Worm (Caenorhabditis elegans) whole organism, L1 larva: ENCODE results near the gene K08E5.5.

Experiments used
- C04F5.9 ChIP-seq: sonication (generic microtip); optimal IDR thresholded peaks from 2 replicates; lab custom pipeline; 2016; ENCODE audit warnings: missing genetic modification characterization, missing compliant biosample characterization
- C34B4.2 ChIP-seq: sonication (generic microtip); optimal IDR thresholded peaks from 2 replicates; lab custom pipeline; 2017; ENCODE audit warnings: mild to moderate bottlenecking, missing genetic modification characterization, missing compliant biosample characterization
- F16B12.6 ChIP-seq: fragments of 150-350 bp; optimal IDR thresholded peaks from 2 replicates; lab custom pipeline; 2014; ENCODE audit warnings: missing biosample characterization, missing genetic modification characterization
- aha-1 ChIP-seq: fragments of 150-350 bp; optimal IDR thresholded peaks from 2 replicates; lab custom pipeline; 2014; ENCODE audit warnings: missing biosample characterization, missing genetic modification characterization
- alr-1 ChIP-seq: fragments of 200-800 bp; sonication (Bioruptor generic); optimal IDR thresholded peaks from 2 replicates; lab custom pipeline; 2018; ENCODE audit warnings: borderline replicate concordance, mild to moderate bottlenecking, missing genetic modification characterization, missing compliant biosample characterization
- aly-2 ChIP-seq: fragments of 150-350 bp; optimal IDR thresholded peaks from 2 replicates; lab custom pipeline; 2014; ENCODE audit warnings: missing biosample characterization, missing genetic modification characterization
- dsc-1 ChIP-seq: sonication (generic microtip); optimal IDR thresholded peaks from 2 replicates; lab custom pipeline; 2016; ENCODE audit warnings: mild to moderate bottlenecking, missing genetic modification characterization, missing compliant biosample characterization
- efl-1 ChIP-seq, 4 experiments: fragments of 150-350 bp; optimal IDR thresholded peaks in 3 of 4; peaks in 1 of 4; 1 replicate in 1 of 4; 2 replicates in 3 of 4; lab custom pipeline; 2014; ENCODE audit warnings: missing biosample characterization in 2 of 4, missing genetic modification characterization in 2 of 4, missing genetic modification reagents in 2 of 4
- efl-3 ChIP-seq: fragments of 200-800 bp; sonication (Bioruptor generic); optimal IDR thresholded peaks from 2 replicates; lab custom pipeline; 2018; ENCODE audit warnings: mild to moderate bottlenecking, missing genetic modification characterization, missing compliant biosample characterization
- egl-13 ChIP-seq: sonication (generic microtip); optimal IDR thresholded peaks from 2 replicates; lab custom pipeline; 2016; ENCODE audit warnings: missing genotype, missing genetic modification reagents, missing genetic modification characterization, missing compliant biosample characterization
- egl-27 ChIP-seq, 2 experiments: fragments of 150-350 bp in 1 of 2; sonication (generic microtip); optimal IDR thresholded peaks; 3 replicates each; lab custom pipeline; 2017 to 2018; ENCODE audit warnings: missing biosample characterization in 2 of 2, missing genetic modification characterization in 2 of 2, missing genetic modification reagents in 2 of 2
- fkh-10 ChIP-seq: sonication (generic microtip); optimal IDR thresholded peaks from 2 replicates; lab custom pipeline; 2017; ENCODE audit warnings: missing biosample characterization, missing genetic modification reagents, missing genetic modification characterization
- fkh-8 ChIP-seq: sonication (generic microtip); optimal IDR thresholded peaks from 2 replicates; lab custom pipeline; 2016; ENCODE audit warnings: mild to moderate bottlenecking, missing genetic modification characterization, missing compliant biosample characterization
- grh-1 ChIP-seq: fragments of 200-800 bp; sonication (Bioruptor generic); IDR thresholded peaks from 2 replicates; pipeline ENCODE4 v1.3.6; 2022; ENCODE audit warnings: missing genetic modification reagents, missing genetic modification characterization, missing compliant biosample characterization
- hlh-17 ChIP-seq: fragments of 200-800 bp; sonication (Bioruptor generic); optimal IDR thresholded peaks from 2 replicates; lab custom pipeline; 2018; ENCODE audit warnings: missing genetic modification characterization, mild to moderate bottlenecking, missing compliant biosample characterization, moderate library complexity, borderline replicate concordance
- hpl-2 ChIP-seq: fragments of 150-350 bp; optimal IDR thresholded peaks from 2 replicates; lab custom pipeline; 2014; ENCODE audit warnings: missing biosample characterization, missing genetic modification reagents, missing genetic modification characterization
- lin-13 ChIP-seq: fragments of 150-350 bp; optimal IDR thresholded peaks from 2 replicates; lab custom pipeline; 2014; ENCODE audit warnings: missing biosample characterization, missing genetic modification reagents, missing genetic modification characterization
- lin-14 ChIP-seq: fragments of 200-800 bp; sonication (Bioruptor generic); optimal IDR thresholded peaks from 2 replicates; lab custom pipeline; 2018; ENCODE audit warnings: mild to moderate bottlenecking, missing genetic modification characterization, moderate library complexity, missing compliant biosample characterization
- lin-15B ChIP-seq: fragments of 150-350 bp; sonication (generic microtip); optimal IDR thresholded peaks from 3 replicates; lab custom pipeline; 2014; ENCODE audit warnings: missing biosample characterization, missing genetic modification characterization
- lin-35 ChIP-seq, 2 experiments: fragments of 150-350 bp; optimal IDR thresholded peaks; 2 replicates each; lab custom pipeline; 2014; ENCODE audit warnings: missing biosample characterization in 2 of 2, missing genetic modification characterization in 2 of 2, missing genetic modification reagents in 2 of 2
- lin-39 ChIP-seq: fragments of 150-350 bp; optimal IDR thresholded peaks from 2 replicates; lab custom pipeline; 2014; ENCODE audit warnings: missing biosample characterization, missing genetic modification reagents, missing genetic modification characterization
- lsy-2 ChIP-seq, 2 experiments: fragments of 150-350 bp; optimal IDR thresholded peaks; 2 replicates each; lab custom pipeline; 2014; ENCODE audit warnings: missing biosample characterization in 2 of 2, missing genetic modification characterization in 2 of 2
- mab-9 ChIP-seq: fragments of 200-800 bp; sonication (Bioruptor generic); IDR thresholded peaks from 2 replicates; pipeline ENCODE4 v1.3.6; 2022; ENCODE audit warnings: missing genetic modification reagents, missing genetic modification characterization, missing compliant biosample characterization
- mdl-1 ChIP-seq, 2 experiments: fragments of 150-350 bp; optimal IDR thresholded peaks; 2 replicates each; lab custom pipeline; 2014 to 2017; ENCODE audit warnings: missing biosample characterization in 2 of 2, missing genetic modification characterization in 2 of 2, inconsistent platforms in 1 of 2
- mef-2 ChIP-seq: fragments of 150-350 bp; optimal IDR thresholded peaks from 2 replicates; lab custom pipeline; 2014; ENCODE audit warnings: missing biosample characterization, missing genetic modification characterization
- nhr-11 ChIP-seq: fragments of 150-350 bp; optimal IDR thresholded peaks from 2 replicates; lab custom pipeline; 2014; ENCODE audit warnings: missing biosample characterization, missing genetic modification characterization
- nhr-12 ChIP-seq: sonication (generic microtip); optimal IDR thresholded peaks from 2 replicates; lab custom pipeline; 2017; ENCODE audit warnings: missing biosample characterization, missing genetic modification characterization
- nhr-19 ChIP-seq: fragments of 200-800 bp; sonication (Bioruptor generic); conservative IDR thresholded peaks from 2 replicates; pipeline ENCODE4 v1.3.6; 2022; ENCODE audit warnings: missing genetic modification characterization, missing compliant biosample characterization
- nhr-47 ChIP-seq: sonication (generic microtip); optimal IDR thresholded peaks from 2 replicates; lab custom pipeline; 2016; ENCODE audit warnings: mild to moderate bottlenecking, missing genetic modification characterization, moderate library complexity, missing compliant biosample characterization
- nhr-71 ChIP-seq: sonication (generic microtip); optimal IDR thresholded peaks from 2 replicates; lab custom pipeline; 2016; ENCODE audit warnings: mild to moderate bottlenecking, missing genetic modification characterization, moderate library complexity, missing compliant biosample characterization
- nhr-90 ChIP-seq: sonication (generic microtip); optimal IDR thresholded peaks from 2 replicates; lab custom pipeline; 2016; ENCODE audit warnings: mild to moderate bottlenecking, missing genetic modification characterization, missing compliant biosample characterization; ENCODE audit not compliant: poor library complexity
- pax-3 ChIP-seq: fragments of 200-800 bp; sonication (Bioruptor generic); optimal IDR thresholded peaks from 2 replicates; lab custom pipeline; 2018; ENCODE audit warnings: mild to moderate bottlenecking, missing genetic modification characterization, moderate library complexity, missing compliant biosample characterization
- pqm-1 ChIP-seq: sonication (generic microtip); optimal IDR thresholded peaks from 3 replicates; lab custom pipeline; 2017; ENCODE audit warnings: missing biosample characterization, missing genetic modification characterization
- skn-1 ChIP-seq: fragments of 150-350 bp; optimal IDR thresholded peaks from 2 replicates; lab custom pipeline; 2014; ENCODE audit warnings: missing biosample characterization, missing genetic modification characterization
- snpc-4 ChIP-seq: fragments of 150-350 bp; optimal IDR thresholded peaks from 2 replicates; lab custom pipeline; 2014; ENCODE audit warnings: missing biosample characterization, missing genetic modification characterization
- snu-23 ChIP-seq: sonication (generic microtip); optimal IDR thresholded peaks from 2 replicates; lab custom pipeline; 2016; ENCODE audit warnings: missing genetic modification characterization, missing compliant biosample characterization
- sox-4 ChIP-seq: sonication (generic microtip); optimal IDR thresholded peaks from 2 replicates; lab custom pipeline; 2016; ENCODE audit warnings: missing genetic modification characterization, missing compliant biosample characterization
- sup-37 ChIP-seq: fragments of 200-800 bp; sonication (Bioruptor generic); optimal IDR thresholded peaks from 2 replicates; lab custom pipeline; 2018; ENCODE audit warnings: mild to moderate bottlenecking, missing genetic modification characterization, missing compliant biosample characterization
- swsn-7 ChIP-seq: sonication (generic microtip); optimal IDR thresholded peaks from 2 replicates; lab custom pipeline; 2016; ENCODE audit warnings: missing genetic modification characterization, missing compliant biosample characterization
- unc-130 ChIP-seq: fragments of 150-350 bp; optimal IDR thresholded peaks from 2 replicates; lab custom pipeline; 2017; ENCODE audit warnings: missing biosample characterization, missing genetic modification characterization, inconsistent platforms
- unc-86 ChIP-seq: sonication (generic microtip); optimal IDR thresholded peaks from 2 replicates; lab custom pipeline; 2016; ENCODE audit warnings: missing genetic modification characterization, missing compliant biosample characterization
- unc-98 ChIP-seq: fragments of 200-800 bp; sonication (Bioruptor generic); IDR thresholded peaks from 2 replicates; pipeline ENCODE4 v1.3.6; 2022; ENCODE audit warnings: missing genetic modification characterization, missing compliant biosample characterization
- xbp-1 ChIP-seq: sonication (generic microtip); optimal IDR thresholded peaks from 2 replicates; lab custom pipeline; 2016; ENCODE audit warnings: missing genetic modification characterization, missing compliant biosample characterization
- zip-4 ChIP-seq: fragments of 200-800 bp; sonication (Bioruptor generic); optimal IDR thresholded peaks from 2 replicates; lab custom pipeline; 2018; ENCODE audit warnings: mild to moderate bottlenecking, missing genetic modification characterization, moderate library complexity, missing compliant biosample characterization
- ztf-11 ChIP-seq, 2 experiments: sonication (generic microtip); optimal IDR thresholded peaks; 2 replicates each; lab custom pipeline; 2016 to 2017; ENCODE audit warnings: missing genetic modification characterization in 2 of 2, missing biosample characterization in 1 of 2, missing compliant biosample characterization in 1 of 2
- ztf-4 ChIP-seq: fragments of 150-350 bp; optimal IDR thresholded peaks from 2 replicates; lab custom pipeline; 2014; ENCODE audit warnings: missing biosample characterization, missing genetic modification characterization

The K08E5.5 gene

ce11 chrIII:10150710-10151109 is 9.6 kb downstream of the K08E5.5 start:
- peak; percentile 14 to 44 for TF ChIP-seq lsy-2 (tag; optimal IDR thresholded peaks at IDR 0.05; lab: Kevin White, UChicago)
- TF ChIP-seq unc-86 (tag; lab: Kevin White, UChicago) = no peak
- TF ChIP-seq ztf-4 (tag; lab: Kevin White, UChicago) = no peak
- TF ChIP-seq fkh-8 (tag; lab: Kevin White, UChicago) = peak; percentile 93
- peak; percentile 51 for TF ChIP-seq lin-14 (GFP tag; lab: Kevin White, UChicago)
- TF ChIP-seq dsc-1 (tag; lab: Kevin White, UChicago) = peak; percentile 60
- TF ChIP-seq nhr-12 (tag; lab: Kevin White, UChicago) = no peak
- TF ChIP-seq sox-4 (tag; lab: Kevin White, UChicago) = peak; percentile 77
- TF ChIP-seq lin-35 (GFP tag; optimal IDR thresholded peaks at IDR 0.05; lab: Kevin White, UChicago) = peak in 1 of 2 experiments; percentile 1
- TF ChIP-seq swsn-7 = peak; percentile 32
- TF ChIP-seq snu-23 = peak; percentile 8
- TF ChIP-seq nhr-47 (tag; lab: Kevin White, UChicago) = peak; percentile 61
- peak; percentile 40 for TF ChIP-seq pax-3
- peak; percentile 67 for TF ChIP-seq nhr-71
- no peak for TF ChIP-seq mef-2 (tag; lab: Kevin White, UChicago)
- TF ChIP-seq efl-1 (optimal IDR thresholded peaks at IDR 0.05; lab: Kevin White, UChicago) = no peak
- TF ChIP-seq efl-1 (GFP tag; optimal IDR thresholded peaks at IDR 0.05 in 1 of 2; lab: Kevin White, UChicago) = peak in 1 of 2 experiments; percentile 80

ce11 chrIII:10149910-10150309 is 10.4 kb downstream of the K08E5.5 start:
- TF ChIP-seq nhr-71 (peak; percentile 15), efl-1 (optimal IDR thresholded peaks at IDR 0.05; lab: Kevin White, UChicago) (no peak), efl-1 (GFP tag; optimal IDR thresholded peaks at IDR 0.05 in 1 of 2; lab: Kevin White, UChicago) (peak in 1 of 2 experiments; percentile 53), pqm-1 (tag; lab: Kevin White, UChicago) (no peak)

ce11 chrIII:10146701-10147100 is 13.6 kb downstream of the K08E5.5 start, which contains the start of gene K08E5.1:
Gene K08E5.1 (minus strand): TSS chrIII:10146801.
- TF ChIP-seq skn-1 (tag; lab: Kevin White, UChicago) (no peak), aly-2 (tag; lab: Kevin White, UChicago) (no peak), lin-15B (tag; lab: Kevin White, UChicago) (no peak), grh-1 (GFP tag; lab: Robert Waterston, UW) (no peak), lin-39 (no peak), nhr-11 (tag; lab: Kevin White, UChicago) (no peak), hlh-17 (GFP tag; lab: Kevin White, UChicago) (no peak), pax-3 (no peak), efl-1 (optimal IDR thresholded peaks at IDR 0.05; lab: Kevin White, UChicago) (no peak), efl-1 (GFP tag; optimal IDR thresholded peaks at IDR 0.05 in 1 of 2; lab: Kevin White, UChicago) (no peak), lin-13 (GFP tag; lab: Kevin White, UChicago) (no peak), aha-1 (tag; lab: Kevin White, UChicago) (no peak), alr-1 (no peak), nhr-19 (no peak), dsc-1 (tag; lab: Kevin White, UChicago) (no peak), egl-13 (tag; lab: Kevin White, UChicago) (no peak), nhr-90 (tag; lab: Kevin White, UChicago) (no peak), C04F5.9 (tag; lab: Kevin White, UChicago) (no peak), ztf-11 (tag; optimal IDR thresholded peaks at IDR 0.05; lab: Kevin White, UChicago) (no peak), nhr-12 (tag; lab: Kevin White, UChicago) (no peak), C34B4.2 (no peak)

- no peak for TF ChIP-seq unc-98 (GFP tag; lab: Robert Waterston, UW)
- no peak for TF ChIP-seq F16B12.6 (tag; lab: Kevin White, UChicago)
- no peak for TF ChIP-seq fkh-10 (GFP tag; lab: Kevin White, UChicago)
- no peak for TF ChIP-seq egl-27 (tag; optimal IDR thresholded peaks at IDR 0.05; lab: Kevin White, UChicago)
- no peak for TF ChIP-seq snpc-4 (tag; lab: Kevin White, UChicago)
- no peak for TF ChIP-seq mab-9 (GFP tag; lab: Robert Waterston, UW)
- TF ChIP-seq aly-2 (tag; lab: Kevin White, UChicago) = no peak
- TF ChIP-seq zip-4 (GFP tag; lab: Kevin White, UChicago) = no peak
- no peak for TF ChIP-seq mdl-1 (tag; optimal IDR thresholded peaks at IDR 0.05; lab: Kevin White, UChicago)
- TF ChIP-seq ztf-4 (tag; lab: Kevin White, UChicago) = no peak
- no peak for TF ChIP-seq sup-37 (GFP tag; lab: Kevin White, UChicago)
- no peak for TF ChIP-seq xbp-1 (tag; lab: Kevin White, UChicago)
- TF ChIP-seq pax-3 = no peak
- TF ChIP-seq hpl-2 (GFP tag; lab: Kevin White, UChicago) = no peak
- TF ChIP-seq efl-3 (GFP tag; lab: Kevin White, UChicago) = no peak
- no peak for TF ChIP-seq unc-130 (tag; lab: Kevin White, UChicago)
Measured at ce11 chrIII:10140732-10141131, 19.6 kb downstream of the K08E5.5 start, which contains the start of gene K08E5.6. Gene K08E5.6 (plus strand): TSS chrIII:10141032.
